Worm (Caenorhabditis elegans) whole organism, mixed stage, embryonic: ENCODE data around the gene elo-3.

ENCODE experiments used
- M03D4.4 ChIP-seq: sonication (generic microtip); optimal IDR thresholded peaks from 2 replicates; lab custom pipeline; 2017; ENCODE audit warnings: mild to moderate bottlenecking, missing genetic modification characterization, missing compliant biosample characterization
- bed-3 ChIP-seq: fragments of 200-800 bp; sonication (Bioruptor generic); optimal IDR thresholded peaks from 3 replicates; lab custom pipeline; 2018; ENCODE audit warnings: mild to moderate bottlenecking, missing genetic modification characterization, moderate library complexity, missing compliant biosample characterization
- ceh-39 ChIP-seq: fragments of 150-350 bp; optimal IDR thresholded peaks from 2 replicates; lab custom pipeline; 2014; ENCODE audit warnings: missing biosample characterization, missing genetic modification characterization
- ceh-43 ChIP-seq: fragments of 200-800 bp; sonication (Bioruptor generic); optimal IDR thresholded peaks from 2 replicates; lab custom pipeline; 2018; ENCODE audit warnings: mild to moderate bottlenecking, missing genetic modification characterization, moderate library complexity, missing compliant biosample characterization
- ces-1 ChIP-seq: fragments of 150-350 bp; optimal IDR thresholded peaks from 2 replicates; lab custom pipeline; 2014; ENCODE audit warnings: missing biosample characterization, missing genetic modification reagents, missing genetic modification characterization
- cnd-1 ChIP-seq: fragments of 200-800 bp; sonication (Bioruptor generic); optimal IDR thresholded peaks from 2 replicates; lab custom pipeline; 2018; ENCODE audit warnings: mild to moderate bottlenecking, missing genetic modification characterization, missing compliant biosample characterization
- elt-1 ChIP-seq: sonication (generic microtip); optimal IDR thresholded peaks from 2 replicates; lab custom pipeline; 2017; ENCODE audit warnings: missing genetic modification characterization, mild to moderate bottlenecking, missing compliant biosample characterization, antibody characterized with exemption, moderate library complexity, borderline replicate concordance; ENCODE audit not compliant: insufficient read depth
- elt-3 ChIP-seq: fragments of 150-350 bp; optimal IDR thresholded peaks from 2 replicates; lab custom pipeline; 2014; ENCODE audit warnings: missing biosample characterization, missing genetic modification characterization
- ham-2 ChIP-seq: fragments of 200-800 bp; sonication (Bioruptor generic); optimal IDR thresholded peaks from 2 replicates; lab custom pipeline; 2018; ENCODE audit warnings: mild to moderate bottlenecking, missing genetic modification characterization, missing compliant biosample characterization
- hlh-1 ChIP-seq: fragments of 150-350 bp; optimal IDR thresholded peaks from 2 replicates; lab custom pipeline; 2014; ENCODE audit warnings: missing biosample characterization, missing genetic modification reagents, missing genetic modification characterization
- lin-13 ChIP-seq: fragments of 150-350 bp; optimal IDR thresholded peaks from 2 replicates; lab custom pipeline; 2014; ENCODE audit warnings: missing biosample characterization, missing genetic modification characterization
- lin-32 ChIP-seq: fragments of 200-800 bp; sonication (Bioruptor generic); optimal IDR thresholded peaks from 2 replicates; lab custom pipeline; 2018; ENCODE audit warnings: mild to moderate bottlenecking, missing genetic modification characterization, missing compliant biosample characterization
- lsy-2 ChIP-seq: fragments of 150-350 bp; optimal IDR thresholded peaks from 2 replicates; lab custom pipeline; 2014; ENCODE audit warnings: missing biosample characterization, missing genetic modification characterization
- mep-1 ChIP-seq: fragments of 150-350 bp; optimal IDR thresholded peaks from 2 replicates; lab custom pipeline; 2017; ENCODE audit warnings: missing biosample characterization, missing genetic modification reagents, missing genetic modification characterization, inconsistent platforms
- mls-2 ChIP-seq: sonication (generic microtip); optimal IDR thresholded peaks from 2 replicates; lab custom pipeline; 2016; ENCODE audit warnings: mild to moderate bottlenecking, missing genetic modification characterization, moderate library complexity, missing compliant biosample characterization
- nhr-12 ChIP-seq: fragments of 150-350 bp; optimal IDR thresholded peaks from 2 replicates; lab custom pipeline; 2014; ENCODE audit warnings: missing biosample characterization, missing genetic modification characterization
- nhr-2 ChIP-seq: fragments of 150-350 bp; optimal IDR thresholded peaks from 2 replicates; lab custom pipeline; 2014; ENCODE audit warnings: missing biosample characterization, missing genetic modification characterization
- nhr-237 ChIP-seq: fragments of 150-350 bp; optimal IDR thresholded peaks from 2 replicates; lab custom pipeline; 2014; ENCODE audit warnings: missing biosample characterization, missing genetic modification characterization
- nhr-28 ChIP-seq: fragments of 150-350 bp; optimal IDR thresholded peaks from 2 replicates; lab custom pipeline; 2014; ENCODE audit warnings: missing biosample characterization, missing genetic modification characterization
- nhr-76 ChIP-seq: sonication (generic microtip); optimal IDR thresholded peaks from 2 replicates; lab custom pipeline; 2017; ENCODE audit warnings: missing biosample characterization, missing genetic modification characterization
- pha-4 ChIP-seq: fragments of 150-350 bp; optimal IDR thresholded peaks from 2 replicates; lab custom pipeline; 2018; ENCODE audit warnings: missing biosample characterization, missing genetic modification reagents, missing genetic modification characterization
- sem-2 ChIP-seq: fragments of 200-800 bp; sonication (Bioruptor generic); optimal IDR thresholded peaks from 2 replicates; lab custom pipeline; 2018; ENCODE audit warnings: mild to moderate bottlenecking, missing genetic modification characterization, missing compliant biosample characterization
- snpc-4 ChIP-seq: fragments of 150-350 bp; optimal IDR thresholded peaks from 2 replicates; lab custom pipeline; 2014; ENCODE audit warnings: missing biosample characterization, missing genetic modification characterization
- sptf-1 ChIP-seq: sonication (generic microtip); optimal IDR thresholded peaks from 2 replicates; lab custom pipeline; 2017; ENCODE audit warnings: mild to moderate bottlenecking, missing genetic modification characterization, moderate library complexity, missing compliant biosample characterization
- unc-120 ChIP-seq: sonication (generic microtip); optimal IDR thresholded peaks from 2 replicates; lab custom pipeline; 2017; ENCODE audit warnings: missing genetic modification characterization, missing compliant biosample characterization; ENCODE audit not compliant: poor library complexity, severe bottlenecking
- unc-39 ChIP-seq: fragments of 150-350 bp; optimal IDR thresholded peaks from 2 replicates; lab custom pipeline; 2014; ENCODE audit warnings: missing biosample characterization, missing genetic modification characterization
- unc-62 ChIP-seq: fragments of 150-350 bp; optimal IDR thresholded peaks from 2 replicates; lab custom pipeline; 2014; ENCODE audit warnings: missing biosample characterization, missing genetic modification reagents, missing genetic modification characterization
- zip-8 ChIP-seq: fragments of 150-350 bp; optimal IDR thresholded peaks from 2 replicates; lab custom pipeline; 2014; ENCODE audit warnings: missing biosample characterization, missing genetic modification characterization
- ztf-11 ChIP-seq: fragments of 150-350 bp; optimal IDR thresholded peaks from 2 replicates; lab custom pipeline; 2014; ENCODE audit warnings: missing biosample characterization, missing genetic modification characterization

The elo-3 gene

ce11 chrIV:7222088-7222487 lies 15.4 kb upstream of the elo-3 start:
- TF ChIP-seq ceh-43 (GFP tag; lab: Kevin White, UChicago) (no peak), nhr-12 (tag; lab: Kevin White, UChicago) (no peak), nhr-237 (tag; lab: Kevin White, UChicago) (no peak), nhr-2 (no peak), elt-3 (tag; lab: Kevin White, UChicago) (no peak), ces-1 (GFP tag; lab: Kevin White, UChicago) (peak; percentile 57)

ce11 chrIV:7227072-7227471 lies 10.4 kb upstream of the elo-3 start, which contains the start of gene R13A1.10:
R13A1.10 (minus strand) TSS chrIV:7227172.
- TF ChIP-seq mls-2 (tag; lab: Kevin White, UChicago) = no peak
- no peak for TF ChIP-seq cnd-1
- TF ChIP-seq elt-1 (tag; lab: Kevin White, UChicago) = no peak
- TF ChIP-seq hlh-1 (tag; lab: Kevin White, UChicago) = no peak
- no peak for TF ChIP-seq ces-1 (GFP tag; lab: Kevin White, UChicago)
- TF ChIP-seq bed-3 (GFP tag; lab: Kevin White, UChicago) = no peak
- no peak for TF ChIP-seq pha-4
- TF ChIP-seq sptf-1 (tag; lab: Kevin White, UChicago) = no peak
- no peak for TF ChIP-seq ztf-11 (tag; lab: Kevin White, UChicago)
- no peak for TF ChIP-seq unc-62
- no peak for TF ChIP-seq ham-2 (GFP tag; lab: Kevin White, UChicago)
- no peak for TF ChIP-seq snpc-4 (tag; lab: Kevin White, UChicago)
- no peak for TF ChIP-seq nhr-12 (tag; lab: Kevin White, UChicago)
- TF ChIP-seq nhr-76 = no peak
- no peak for TF ChIP-seq zip-8
- no peak for TF ChIP-seq nhr-28 (tag; lab: Kevin White, UChicago)
- no peak for TF ChIP-seq nhr-2
- TF ChIP-seq lsy-2 (tag; lab: Kevin White, UChicago) = no peak

- TF ChIP-seq cnd-1 (no peak), hlh-1 (tag; lab: Kevin White, UChicago) (no peak), lin-32 (GFP tag; lab: Kevin White, UChicago) (no peak), nhr-76 (no peak), lin-13 (tag; lab: Kevin White, UChicago) (no peak), pha-4 (no peak), nhr-28 (tag; lab: Kevin White, UChicago) (no peak), elt-3 (tag; lab: Kevin White, UChicago) (no peak), bed-3 (GFP tag; lab: Kevin White, UChicago) (no peak), M03D4.4 (tag; lab: Kevin White, UChicago) (no peak), sem-2 (GFP tag; lab: Kevin White, UChicago) (no peak), nhr-12 (tag; lab: Kevin White, UChicago) (no peak)
These were observed 9.3 kb upstream of the elo-3 start, which contains the start of gene D2024.5 for ce11 chrIV:7228208-7228607. D2024.5 (minus strand) TSS chrIV:7228308.

DNA sequence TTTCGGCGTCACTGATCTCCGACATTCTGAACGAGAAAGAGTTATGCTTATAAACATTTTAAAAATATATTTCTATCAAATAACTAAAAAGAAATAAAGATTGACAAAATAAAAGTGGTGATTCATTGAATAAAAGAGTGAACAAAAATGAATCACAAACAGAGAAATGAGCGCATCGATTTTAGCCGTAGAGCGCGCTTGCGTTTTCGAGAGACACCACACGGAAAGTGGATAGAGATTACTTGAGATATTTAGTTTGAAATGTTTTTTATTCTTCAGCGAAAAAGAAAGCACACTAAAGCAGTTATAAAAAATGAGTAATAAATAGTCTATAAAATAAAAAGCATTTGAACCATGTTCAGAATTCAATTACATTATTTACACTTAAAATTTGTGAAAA lies 7.3 kb upstream of the elo-3 start, which contains the start of gene cap-1:
TSS of gene cap-1 (minus strand) at position 26 of the 400 bp plus-strand sequence.
- peak; percentile 11 for TF ChIP-seq mls-2 (tag; lab: Kevin White, UChicago)
- TF ChIP-seq sptf-1 (tag; lab: Kevin White, UChicago) = peak; percentile 13
- peak; percentile 38 for TF ChIP-seq nhr-237 (tag; lab: Kevin White, UChicago)
- peak; percentile 78 for TF ChIP-seq mep-1
- peak; percentile 70 for TF ChIP-seq ces-1 (GFP tag; lab: Kevin White, UChicago)
- TF ChIP-seq pha-4 = peak; percentile 36
- TF ChIP-seq hlh-1 (tag; lab: Kevin White, UChicago) = peak; percentile 47
- peak; percentile 65 for TF ChIP-seq ceh-39
- TF ChIP-seq lin-13 (tag; lab: Kevin White, UChicago) = peak; percentile 54
- TF ChIP-seq lsy-2 (tag; lab: Kevin White, UChicago) = peak; percentile 60
- no peak for TF ChIP-seq elt-1 (tag; lab: Kevin White, UChicago)
- TF ChIP-seq unc-120 (tag; lab: Kevin White, UChicago) = no peak
- no peak for TF ChIP-seq unc-39 (tag; lab: Kevin White, UChicago)
- no peak for TF ChIP-seq sem-2 (GFP tag; lab: Kevin White, UChicago)

- no peak for TF ChIP-seq unc-39 (tag; lab: Kevin White, UChicago)
- TF ChIP-seq snpc-4 (tag; lab: Kevin White, UChicago) = no peak
- TF ChIP-seq mep-1 = no peak
- no peak for TF ChIP-seq ham-2 (GFP tag; lab: Kevin White, UChicago)
- TF ChIP-seq nhr-237 (tag; lab: Kevin White, UChicago) = no peak
- TF ChIP-seq zip-8 = no peak
- TF ChIP-seq unc-62 = no peak
- TF ChIP-seq elt-1 (tag; lab: Kevin White, UChicago) = no peak
- TF ChIP-seq ceh-39 = no peak
- TF ChIP-seq, all 35 proteins: peak for 0
These were observed 6.6 kb upstream of the elo-3 start, which contains the start of gene D2024.4 for ce11 chrIV:7230935-7231334. D2024.4 (plus strand) TSS chrIV:7231235.
